Worm (Caenorhabditis elegans) whole organism, L4 larva: ENCODE measurements around the gene C45G9.10.

ENCODE experiments used
- F10B5.3 ChIP-seq: sonication (generic microtip); optimal IDR thresholded peaks from 2 replicates; lab custom pipeline; 2016; ENCODE audit warnings: mild to moderate bottlenecking, missing genetic modification characterization, missing compliant biosample characterization
- R02D3.7 ChIP-seq: fragments of 150-350 bp; sonication (generic microtip); optimal IDR thresholded peaks from 3 replicates; lab custom pipeline; 2014; ENCODE audit warnings: missing biosample characterization, missing genetic modification characterization
- T20F7.1 ChIP-seq: fragments of 200-800 bp; sonication (Bioruptor generic); optimal IDR thresholded peaks from 2 replicates; lab custom pipeline; 2018; ENCODE audit warnings: mild to moderate bottlenecking, missing genetic modification characterization, missing compliant biosample characterization
- aha-1 ChIP-seq: fragments of 150-350 bp; peaks from one replicate; lab custom pipeline; 2014; ENCODE audit warnings: missing biosample characterization, missing genetic modification characterization
- ceh-20 ChIP-seq: fragments of 200-800 bp; sonication (Bioruptor generic); IDR thresholded peaks from 2 replicates; pipeline ENCODE4 v1.3.6; 2022; ENCODE audit warnings: missing genetic modification reagents, missing genetic modification characterization, missing compliant biosample characterization
- ces-1 ChIP-seq: fragments of 150-350 bp; sonication (generic microtip); optimal IDR thresholded peaks from 4 replicates; lab custom pipeline; 2014; ENCODE audit warnings: missing biosample characterization, missing genetic modification reagents, missing genetic modification characterization
- cey-2 ChIP-seq: sonication (generic microtip); optimal IDR thresholded peaks from 3 replicates; lab custom pipeline; 2017; ENCODE audit warnings: missing genetic modification characterization, mild to moderate bottlenecking, missing compliant biosample characterization, antibody characterized with exemption, borderline replicate concordance; ENCODE audit not compliant: insufficient read depth
- daf-16 ChIP-seq, 3 experiments: sonication (generic microtip); optimal IDR thresholded peaks; 2 replicates each; lab custom pipeline; 2016 to 2017; ENCODE audit warnings: missing genetic modification characterization in 3 of 3, missing genetic modification reagents in 3 of 3, mild to moderate bottlenecking in 2 of 3, missing compliant biosample characterization in 2 of 3, missing biosample characterization in 1 of 3, moderate library complexity in 1 of 3
- dmd-9 ChIP-seq: fragments of 200-800 bp; sonication (Bioruptor generic); IDR thresholded peaks from 2 replicates; pipeline ENCODE4 v1.3.6; 2022; ENCODE audit warnings: missing genetic modification reagents, missing genetic modification characterization, missing compliant biosample characterization
- dpl-1 ChIP-seq: fragments of 150-350 bp; optimal IDR thresholded peaks from 2 replicates; lab custom pipeline; 2014; ENCODE audit warnings: missing biosample characterization, missing genetic modification reagents, missing genetic modification characterization
- dve-1 ChIP-seq: sonication (generic microtip); optimal IDR thresholded peaks from 2 replicates; lab custom pipeline; 2017; ENCODE audit warnings: antibody characterized with exemption, mild to moderate bottlenecking, missing genetic modification characterization, missing compliant biosample characterization; ENCODE audit not compliant: insufficient read depth
- hif-1 ChIP-seq, 2 experiments: sonication (generic microtip); optimal IDR thresholded peaks; 2 replicates each; lab custom pipeline; 2016 to 2017; ENCODE audit warnings: missing compliant biosample characterization in 2 of 2, missing genetic modification characterization in 2 of 2, missing genetic modification reagents in 2 of 2, missing genotype in 2 of 2, mild to moderate bottlenecking in 1 of 2
- hlh-11 ChIP-seq: fragments of 200-800 bp; sonication (Bioruptor generic); optimal IDR thresholded peaks from 2 replicates; lab custom pipeline; 2018; ENCODE audit warnings: mild to moderate bottlenecking, missing genetic modification characterization, missing compliant biosample characterization
- hmg-1.1 ChIP-seq: fragments of 200-800 bp; sonication (Bioruptor generic); IDR thresholded peaks from 2 replicates; pipeline ENCODE4 v1.3.6; 2022; ENCODE audit warnings: missing genetic modification reagents, missing genetic modification characterization, missing compliant biosample characterization
- jun-1 ChIP-seq: fragments of 150-350 bp; optimal IDR thresholded peaks from 2 replicates; lab custom pipeline; 2014; ENCODE audit warnings: missing biosample characterization, missing genetic modification reagents, missing genetic modification characterization
- lin-38 ChIP-seq: fragments of 200-800 bp; sonication (Bioruptor generic); IDR thresholded peaks from 2 replicates; pipeline ENCODE4 v1.3.6; 2022; ENCODE audit warnings: missing genetic modification reagents, missing genetic modification characterization, missing compliant biosample characterization
- lsy-2 ChIP-seq, 2 experiments: fragments of 150-350 bp in 1 of 2; sonication (generic microtip) in 1 of 2; optimal IDR thresholded peaks; 2 replicates each; lab custom pipeline; 2014 to 2017; ENCODE audit warnings: missing biosample characterization in 2 of 2, missing genetic modification characterization in 2 of 2
- mdl-1 ChIP-seq, 2 experiments: fragments of 150-350 bp in 1 of 2; sonication (generic microtip) in 1 of 2; optimal IDR thresholded peaks; 2 replicates each; lab custom pipeline; 2014 to 2017; ENCODE audit warnings: missing biosample characterization in 2 of 2, missing genetic modification characterization in 2 of 2
- mep-1 ChIP-seq: fragments of 150-350 bp; sonication (generic microtip); optimal IDR thresholded peaks from 3 replicates; lab custom pipeline; 2014; ENCODE audit warnings: missing biosample characterization, missing genetic modification characterization
- mes-2 ChIP-seq: sonication (generic microtip); optimal IDR thresholded peaks from 2 replicates; lab custom pipeline; 2016; ENCODE audit warnings: missing genotype, mild to moderate bottlenecking, missing genetic modification characterization, missing compliant biosample characterization; ENCODE audit not compliant: poor library complexity, severe bottlenecking
- mxl-2 ChIP-seq: fragments of 200-800 bp; sonication (Bioruptor generic); conservative IDR thresholded peaks from 2 replicates; pipeline ENCODE4 v1.3.6; 2022; ENCODE audit warnings: missing genetic modification reagents, missing genetic modification characterization, missing compliant biosample characterization
- nhr-11 ChIP-seq: fragments of 150-350 bp; optimal IDR thresholded peaks from 2 replicates; lab custom pipeline; 2014; ENCODE audit warnings: missing biosample characterization, missing genetic modification characterization
- nhr-25 ChIP-seq: sonication (generic microtip); optimal IDR thresholded peaks from 2 replicates; lab custom pipeline; 2017; ENCODE audit warnings: missing genetic modification characterization, mild to moderate bottlenecking, missing compliant biosample characterization, antibody characterized with exemption, moderate library complexity, borderline replicate concordance; ENCODE audit not compliant: insufficient read depth
- nhr-28 ChIP-seq: fragments of 150-350 bp; optimal IDR thresholded peaks from 2 replicates; lab custom pipeline; 2014; ENCODE audit warnings: missing biosample characterization, missing genetic modification characterization
- nhr-48 ChIP-seq: sonication (generic microtip); optimal IDR thresholded peaks from 2 replicates; lab custom pipeline; 2016; ENCODE audit warnings: mild to moderate bottlenecking, missing genetic modification characterization, missing compliant biosample characterization
- nhr-76 ChIP-seq: fragments of 150-350 bp; optimal IDR thresholded peaks from 2 replicates; lab custom pipeline; 2014; ENCODE audit warnings: missing biosample characterization, missing genetic modification characterization
- nhr-77 ChIP-seq: fragments of 150-350 bp; optimal IDR thresholded peaks from 2 replicates; lab custom pipeline; 2014; ENCODE audit warnings: missing biosample characterization, missing genetic modification characterization
- saeg-2 ChIP-seq: fragments of 200-800 bp; sonication (Bioruptor generic); IDR thresholded peaks from 2 replicates; pipeline ENCODE4 v1.3.6; 2022; ENCODE audit warnings: missing genetic modification reagents, missing genetic modification characterization, missing compliant biosample characterization
- sdz-12 ChIP-seq: fragments of 200-800 bp; sonication (Bioruptor generic); optimal IDR thresholded peaks from 2 replicates; lab custom pipeline; 2018; ENCODE audit warnings: mild to moderate bottlenecking, missing genetic modification characterization, missing compliant biosample characterization
- snpc-4 ChIP-seq: fragments of 150-350 bp; optimal IDR thresholded peaks from 2 replicates; lab custom pipeline; 2014; ENCODE audit warnings: missing biosample characterization, missing genetic modification characterization
- tag-97 ChIP-seq: fragments of 200-800 bp; sonication (Bioruptor generic); IDR thresholded peaks from 2 replicates; pipeline ENCODE4 v1.3.6; 2022; ENCODE audit warnings: missing genetic modification characterization, missing compliant biosample characterization
- unc-130 ChIP-seq: sonication (generic microtip); optimal IDR thresholded peaks from 2 replicates; lab custom pipeline; 2016; ENCODE audit warnings: missing genetic modification reagents, missing genetic modification characterization, missing compliant biosample characterization
- unc-62 ChIP-seq, 3 experiments: fragments of 150-350 bp in 1 of 3; sonication (generic microtip); optimal IDR thresholded peaks in 2 of 3; peaks in 1 of 3; 1 replicate in 1 of 3; 2 replicates in 2 of 3; lab custom pipeline; 2014 to 2017; ENCODE audit warnings: missing biosample characterization in 3 of 3, missing genetic modification characterization in 3 of 3, missing genetic modification reagents in 3 of 3, missing genotype in 1 of 3
- ztf-7 ChIP-seq: fragments of 150-350 bp; optimal IDR thresholded peaks from 2 replicates; lab custom pipeline; 2014; ENCODE audit warnings: missing biosample characterization, missing genetic modification characterization

The C45G9.10 gene

ce11 chrIII:5102616-5103015 lies 40.9 kb upstream of the C45G9.10 start, which contains the start of gene F54D8.6:
Gene F54D8.6 (plus strand): TSS chrIII:5102985.
- TF ChIP-seq dve-1 (tag; lab: Kevin White, UChicago) (no peak), lin-38 (GFP tag; lab: Robert Waterston, UW) (peak; percentile 91), lsy-2 (tag; optimal IDR thresholded peaks at IDR 0.05; lab: Kevin White, UChicago) (peak in 1 of 2 experiments; percentile 63), mes-2 (tag; lab: Kevin White, UChicago) (peak; percentile 93), hmg-1.1 (no peak), saeg-2 (GFP tag; lab: Robert Waterston, UW) (no peak), nhr-25 (no peak), jun-1 (no peak), nhr-76 (no peak), unc-62 (GFP tag; optimal IDR thresholded peaks at IDR 0.05 in 1 of 2; lab: Kevin White, UChicago) (peak in 1 of 2 experiments; percentile 60), unc-62 (tag; optimal IDR thresholded peaks at IDR 0.05; lab: Kevin White, UChicago) (no peak), tag-97 (GFP tag; lab: Robert Waterston, UW) (no peak), mxl-2 (GFP tag; lab: Robert Waterston, UW) (no peak), unc-130 (GFP tag; lab: Kevin White, UChicago) (peak; percentile 10), nhr-28 (tag; lab: Kevin White, UChicago) (peak; percentile 18), nhr-11 (no peak), mdl-1 (tag; optimal IDR thresholded peaks at IDR 0.05; lab: Kevin White, UChicago) (no peak), aha-1 (tag; lab: Kevin White, UChicago) (peak; percentile 40), mep-1 (tag; lab: Kevin White, UChicago) (peak; percentile 35), R02D3.7 (tag; lab: Kevin White, UChicago) (no peak), dmd-9 (GFP tag; lab: Robert Waterston, UW) (no peak), ztf-7 (tag; lab: Kevin White, UChicago) (no peak), dpl-1 (GFP tag; lab: Kevin White, UChicago) (peak; percentile 40), daf-16 (GFP tag; optimal IDR thresholded peaks at IDR 0.05; lab: Kevin White, UChicago) (no peak), daf-16 (tag; optimal IDR thresholded peaks at IDR 0.05; lab: Kevin White, UChicago) (peak; percentile 4), ceh-20 (no peak), nhr-77 (tag; lab: Kevin White, UChicago) (peak; percentile 21), hif-1 (tag; optimal IDR thresholded peaks at IDR 0.05; lab: Kevin White, UChicago) (peak in 1 of 2 experiments; percentile 4), hlh-11 (peak; percentile 5)

- TF ChIP-seq unc-62 (GFP tag; optimal IDR thresholded peaks at IDR 0.05 in 1 of 2; lab: Kevin White, UChicago) (peak in 1 of 2 experiments; percentile 60), unc-62 (tag; optimal IDR thresholded peaks at IDR 0.05; lab: Kevin White, UChicago) (no peak), snpc-4 (tag; lab: Kevin White, UChicago) (no peak), aha-1 (tag; lab: Kevin White, UChicago) (peak; percentile 5), hlh-11 (no peak), ceh-20 (no peak), nhr-48 (peak; percentile 26), T20F7.1 (no peak), ces-1 (GFP tag; lab: Kevin White, UChicago) (no peak), mep-1 (tag; lab: Kevin White, UChicago) (no peak), hif-1 (tag; optimal IDR thresholded peaks at IDR 0.05; lab: Kevin White, UChicago) (peak; percentile 17 to 57)
These were observed 37.8 kb upstream of the C45G9.10 start for ce11 chrIII:5099500-5099899.

- no peak for TF ChIP-seq F10B5.3 (tag; lab: Kevin White, UChicago)
- peak; percentile 92 for TF ChIP-seq aha-1 (tag; lab: Kevin White, UChicago)
- TF ChIP-seq sdz-12 (GFP tag; lab: Kevin White, UChicago) = no peak
- no peak for TF ChIP-seq dpl-1 (GFP tag; lab: Kevin White, UChicago)
- no peak for TF ChIP-seq cey-2 (tag; lab: Kevin White, UChicago)
These were observed 37.1 kb upstream of the C45G9.10 start for ce11 chrIII:5098740-5099276.
